Worm (Caenorhabditis elegans): ENCODE data around the gene ech-2.

Gene ech-2

ce11 chrIV:11897710-11898109, 41.6 kb upstream of the ech-2 start (continued):
- TF ChIP-seq mdt-29 (GFP tag; IDR thresholded peaks at IDR 0.05) (no peak), zip-11 (GFP tag; IDR thresholded peaks at IDR 0.05) (no peak), F44E2.7 (GFP tag; IDR thresholded peaks at IDR 0.05) (no peak), daf-12 (tag; optimal IDR thresholded peaks at IDR 0.05) (no peak), mxl-3 (GFP tag; optimal IDR thresholded peaks at IDR 0.05) (peak; percentile 41), attf-4 (tag; optimal IDR thresholded peaks at IDR 0.05) (no peak), nhr-11 (tag; optimal IDR thresholded peaks at IDR 0.05) (no peak), tag-97 (GFP tag; IDR thresholded peaks at IDR 0.05) (no peak), daf-19 (GFP tag; conservative IDR thresholded peaks at IDR 0.05) (no peak), nhr-77 (tag; optimal IDR thresholded peaks at IDR 0.05) (no peak), mep-1 (tag; optimal IDR thresholded peaks at IDR 0.05) (no peak), spr-1 (tag; optimal IDR thresholded peaks at IDR 0.05) (no peak), lim-7 (GFP tag; IDR thresholded peaks at IDR 0.05) (no peak), duxl-1 (tag; optimal IDR thresholded peaks at IDR 0.05; ENCODE audit: poor library complexity) (no peak), lsy-2 (tag; optimal IDR thresholded peaks at IDR 0.05) (peak in 1 of 2 experiments; percentile 67), ceh-82 (tag; optimal IDR thresholded peaks at IDR 0.05) (no peak), pqm-1 (tag; optimal IDR thresholded peaks at IDR 0.05) (peak; percentile 24), unc-39 (tag; optimal IDR thresholded peaks at IDR 0.05) (no peak), nhr-42 (GFP tag; IDR thresholded peaks at IDR 0.05) (no peak), dve-1 (tag; optimal IDR thresholded peaks at IDR 0.05; ENCODE audit: insufficient read depth) (no peak), mdl-1 (tag; optimal IDR thresholded peaks at IDR 0.05) (peak in 1 of 2 experiments; percentile 44), set-16 (GFP tag; IDR thresholded peaks at IDR 0.05) (no peak), lin-38 (GFP tag; IDR thresholded peaks at IDR 0.05) (no peak), nhr-41 (GFP tag; IDR thresholded peaks at IDR 0.05) (no peak), ctbp-1 (GFP tag; IDR thresholded peaks at IDR 0.05) (no peak), dmd-6 (GFP tag; IDR thresholded peaks at IDR 0.05) (peak; percentile 71), ceh-32 (tag; optimal IDR thresholded peaks at IDR 0.05; ENCODE audit: poor library complexity) (no peak), F49E8.2 (tag; optimal IDR thresholded peaks at IDR 0.05; ENCODE audit: borderline replicate concordance) (no peak), php-3 (GFP tag; IDR thresholded peaks at IDR 0.05) (no peak), nhr-237 (tag; optimal IDR thresholded peaks at IDR 0.05) (no peak), ces-1 (GFP tag; optimal IDR thresholded peaks at IDR 0.05) (no peak), nhr-111 (GFP tag; optimal IDR thresholded peaks at IDR 0.05) (no peak), hlh-30 (tag; optimal IDR thresholded peaks at IDR 0.05; ENCODE audit: insufficient read depth) (peak; percentile 85), nhr-48 (tag; optimal IDR thresholded peaks at IDR 0.05) (peak; percentile 70), unc-130 (GFP tag; optimal IDR thresholded peaks at IDR 0.05) (no peak), gei-8 (GFP tag; optimal IDR thresholded peaks at IDR 0.05) (no peak)

ce11 chrIV:11893336-11893735, 37.2 kb upstream of the ech-2 start:
- TF ChIP-seq pha-4 (GFP tag; IDR thresholded peaks at IDR 0.05) (no peak), pha-4 (tag; optimal IDR thresholded peaks at IDR 0.05) (no peak), daf-12 (tag; optimal IDR thresholded peaks at IDR 0.05) (no peak), zfp-3 (GFP tag; conservative IDR thresholded peaks at IDR 0.05) (no peak), nhr-42 (GFP tag; IDR thresholded peaks at IDR 0.05) (no peak)

- TF ChIP-seq F37D6.2 (tag; optimal IDR thresholded peaks at IDR 0.05) (no peak), D1046.2 (GFP tag; IDR thresholded peaks at IDR 0.05) (no peak), daf-12 (tag; optimal IDR thresholded peaks at IDR 0.05) (no peak), jun-1 (tag; optimal IDR thresholded peaks at IDR 0.05) (no peak), mxl-3 (GFP tag; optimal IDR thresholded peaks at IDR 0.05) (no peak), mdt-29 (GFP tag; IDR thresholded peaks at IDR 0.05) (no peak)
These were observed 36.4 kb upstream of the ech-2 start for ce11 chrIV:11892545-11892944.
